Worm (Caenorhabditis elegans) whole organism, L3 larva: ENCODE measurements around the gene idpc-7.
A peak's percentile ranks its signal among the peaks of the same experiment; 100 is the strongest.

ENCODE experiments used
- ZK546.5 ChIP-seq: sonication (generic microtip); optimal IDR thresholded peaks from 2 replicates; lab custom pipeline; 2017; ENCODE audit warnings: missing biosample characterization, missing genetic modification characterization
- ama-1 ChIP-seq: fragments of 150-350 bp; optimal IDR thresholded peaks from 2 replicates; lab custom pipeline; 2018
- ceh-16 ChIP-seq: sonication (generic microtip); optimal IDR thresholded peaks from 2 replicates; lab custom pipeline; 2017; ENCODE audit warnings: missing biosample characterization, missing genetic modification characterization
- ceh-28 ChIP-seq: fragments of 150-350 bp; optimal IDR thresholded peaks from 2 replicates; lab custom pipeline; 2014; ENCODE audit warnings: missing biosample characterization, missing genetic modification reagents, missing genetic modification characterization
- ceh-82 ChIP-seq: fragments of 150-350 bp; optimal IDR thresholded peaks from 2 replicates; lab custom pipeline; 2014; ENCODE audit warnings: missing biosample characterization, missing genetic modification characterization
- ceh-9 ChIP-seq: sonication (generic microtip); optimal IDR thresholded peaks from 2 replicates; lab custom pipeline; 2018; ENCODE audit warnings: missing biosample characterization, missing genetic modification characterization
- daf-12 ChIP-seq: fragments of 150-350 bp; optimal IDR thresholded peaks from 2 replicates; lab custom pipeline; 2014; ENCODE audit warnings: missing biosample characterization, missing genetic modification reagents, missing genetic modification characterization
- egl-27 ChIP-seq: sonication (generic microtip); optimal IDR thresholded peaks from 4 replicates; lab custom pipeline; 2017; ENCODE audit warnings: missing biosample characterization, missing genetic modification reagents, missing genetic modification characterization
- egl-5 ChIP-seq: fragments of 150-350 bp; optimal IDR thresholded peaks from 2 replicates; lab custom pipeline; 2017; ENCODE audit warnings: missing biosample characterization, missing genetic modification reagents, missing genetic modification characterization, inconsistent platforms
- elt-1 ChIP-seq: fragments of 150-350 bp; optimal IDR thresholded peaks from 2 replicates; lab custom pipeline; 2014; ENCODE audit warnings: missing biosample characterization, missing genetic modification characterization
- elt-2 ChIP-seq: sonication (generic microtip); optimal IDR thresholded peaks from 2 replicates; lab custom pipeline; 2016; ENCODE audit warnings: missing genetic modification reagents, mild to moderate bottlenecking, missing genetic modification characterization, missing compliant biosample characterization
- elt-3 ChIP-seq, 3 experiments: fragments of 150-350 bp in 1 of 3; sonication (generic microtip) in 2 of 3; optimal IDR thresholded peaks; 2 replicates in 2 of 3; 4 replicates in 1 of 3; lab custom pipeline; 2014 to 2017; ENCODE audit warnings: missing biosample characterization in 3 of 3, missing genetic modification characterization in 3 of 3
- eor-1 ChIP-seq, 2 experiments: fragments of 150-350 bp; optimal IDR thresholded peaks; 2 replicates each; lab custom pipeline; 2014 to 2018; ENCODE audit warnings: missing biosample characterization in 2 of 2, missing genetic modification characterization in 2 of 2
- fkh-10 ChIP-seq: sonication (generic microtip); optimal IDR thresholded peaks from 2 replicates; lab custom pipeline; 2017; ENCODE audit warnings: missing biosample characterization, missing genetic modification reagents, missing genetic modification characterization
- hmg-11 ChIP-seq: sonication (generic microtip); optimal IDR thresholded peaks from 2 replicates; lab custom pipeline; 2016; ENCODE audit warnings: missing genetic modification characterization, missing compliant biosample characterization
- lin-39 ChIP-seq: fragments of 150-350 bp; optimal IDR thresholded peaks from 2 replicates; lab custom pipeline; 2018; ENCODE audit warnings: missing biosample characterization, missing genetic modification reagents, missing genetic modification characterization
- lsy-12 ChIP-seq: sonication (generic microtip); optimal IDR thresholded peaks from 2 replicates; lab custom pipeline; 2016; ENCODE audit warnings: mild to moderate bottlenecking, missing genetic modification characterization, missing compliant biosample characterization
- mml-1 ChIP-seq: fragments of 150-350 bp; sonication (generic microtip); optimal IDR thresholded peaks from 3 replicates; lab custom pipeline; 2014; ENCODE audit warnings: missing biosample characterization, missing genetic modification characterization
- nhr-12 ChIP-seq: fragments of 150-350 bp; optimal IDR thresholded peaks from 2 replicates; lab custom pipeline; 2014; ENCODE audit warnings: missing biosample characterization, missing genetic modification characterization
- nhr-237 ChIP-seq: fragments of 150-350 bp; optimal IDR thresholded peaks from 2 replicates; lab custom pipeline; 2014; ENCODE audit warnings: missing biosample characterization, missing genetic modification characterization
- nhr-28 ChIP-seq: fragments of 150-350 bp; optimal IDR thresholded peaks from 2 replicates; lab custom pipeline; 2014; ENCODE audit warnings: missing biosample characterization, missing genetic modification characterization
- nhr-43 ChIP-seq: sonication (generic microtip); optimal IDR thresholded peaks from 2 replicates; lab custom pipeline; 2016; ENCODE audit warnings: mild to moderate bottlenecking, missing genetic modification characterization, missing compliant biosample characterization; ENCODE audit not compliant: poor library complexity, severe bottlenecking
- nhr-76 ChIP-seq: fragments of 150-350 bp; sonication (generic microtip); optimal IDR thresholded peaks from 5 replicates; lab custom pipeline; 2014; ENCODE audit warnings: missing biosample characterization, missing genetic modification characterization
- nhr-77 ChIP-seq: fragments of 150-350 bp; optimal IDR thresholded peaks from 2 replicates; lab custom pipeline; 2014; ENCODE audit warnings: missing biosample characterization, missing genetic modification characterization
- pha-4 ChIP-seq: fragments of 150-350 bp; optimal IDR thresholded peaks from 2 replicates; lab custom pipeline; 2014; ENCODE audit warnings: missing biosample characterization, missing genetic modification reagents, missing genetic modification characterization
- pqm-1 ChIP-seq: fragments of 150-350 bp; optimal IDR thresholded peaks from 2 replicates; lab custom pipeline; 2017; ENCODE audit warnings: missing biosample characterization, missing genetic modification characterization, inconsistent platforms
- sea-2 ChIP-seq: fragments of 150-350 bp; sonication (generic microtip); optimal IDR thresholded peaks from 4 replicates; lab custom pipeline; 2014; ENCODE audit warnings: missing biosample characterization, missing genetic modification reagents, missing genetic modification characterization
- skn-1 ChIP-seq: fragments of 150-350 bp; optimal IDR thresholded peaks from 2 replicates; lab custom pipeline; 2014; ENCODE audit warnings: missing biosample characterization, missing genetic modification characterization
- tbx-2 ChIP-seq: sonication (generic microtip); optimal IDR thresholded peaks from 2 replicates; lab custom pipeline; 2016; ENCODE audit warnings: mild to moderate bottlenecking, missing genetic modification characterization, missing compliant biosample characterization
- unc-39 ChIP-seq: sonication (generic microtip); optimal IDR thresholded peaks from 4 replicates; lab custom pipeline; 2017; ENCODE audit warnings: missing biosample characterization, missing genetic modification characterization
- unc-62 ChIP-seq: fragments of 150-350 bp; sonication (generic microtip); optimal IDR thresholded peaks from 4 replicates; lab custom pipeline; 2014; ENCODE audit warnings: missing biosample characterization, missing genetic modification reagents, missing genetic modification characterization
- zag-1 ChIP-seq: fragments of 150-350 bp; optimal IDR thresholded peaks from 2 replicates; lab custom pipeline; 2014; ENCODE audit warnings: missing biosample characterization, missing genetic modification characterization
- ztf-11 ChIP-seq: fragments of 150-350 bp; optimal IDR thresholded peaks from 2 replicates; lab custom pipeline; 2014; ENCODE audit warnings: missing biosample characterization, missing genetic modification characterization
- ztf-4 ChIP-seq: fragments of 150-350 bp; optimal IDR thresholded peaks from 2 replicates; lab custom pipeline; 2014; ENCODE audit warnings: missing biosample characterization, missing genetic modification characterization

idpc-7 gene

ce11 chrV:9582594-9583322 lies 36.1 kb downstream of the idpc-7 start, which contains the start of gene rtfo-1 (continued):
- no peak for TF ChIP-seq unc-39 (tag; lab: Kevin White, UChicago)
- TF ChIP-seq elt-2 (tag; lab: Kevin White, UChicago) = peak; percentile 4
- TF ChIP-seq, all 47 proteins: peak for 7

- TF ChIP-seq ceh-82 (tag; lab: Kevin White, UChicago) (no peak), skn-1 (no peak), ceh-9 (tag; lab: Kevin White, UChicago) (no peak), lsy-12 (tag; lab: Kevin White, UChicago) (no peak), ztf-4 (no peak), ama-1 (lab: Kevin White, UChicago) (no peak), ZK546.5 (tag; lab: Kevin White, UChicago) (no peak), pha-4 (tag; lab: Kevin White, UChicago) (no peak), hmg-11 (no peak), unc-62 (GFP tag; lab: Kevin White, UChicago) (no peak), egl-27 (no peak)
- TF ChIP-seq, all 47 proteins: peak for 0
These were observed 41.8 kb downstream of the idpc-7 start, which contains the start of gene F25B3.2 for ce11 chrV:9576991-9577390. Gene F25B3.2 (plus strand): TSS chrV:9577291.

- TF ChIP-seq elt-2 (tag; lab: Kevin White, UChicago) (no peak), egl-27 (no peak), ceh-16 (no peak), tbx-2 (no peak), elt-3 (tag; optimal IDR thresholded peaks at IDR 0.05; lab: Kevin White, UChicago) (no peak), eor-1 (tag; optimal IDR thresholded peaks at IDR 0.05; lab: Kevin White, UChicago) (no peak), ama-1 (lab: Kevin White, UChicago) (no peak), unc-39 (tag; lab: Kevin White, UChicago) (no peak), lin-39 (tag; lab: Kevin White, UChicago) (no peak), skn-1 (no peak)
These were observed 47.1 kb downstream of the idpc-7 start for ce11 chrV:9571673-9572072.

ce11 chrV:9571056-9571455 lies 47.8 kb downstream of the idpc-7 start:
- no peak for TF ChIP-seq fkh-10
- no peak for TF ChIP-seq nhr-12
- no peak for TF ChIP-seq ztf-4
- no peak for TF ChIP-seq pha-4 (tag; lab: Kevin White, UChicago)
- no peak for TF ChIP-seq elt-3 (tag; optimal IDR thresholded peaks at IDR 0.05; lab: Kevin White, UChicago)
- no peak for TF ChIP-seq ceh-28 (tag; lab: Kevin White, UChicago)
- TF ChIP-seq elt-2 (tag; lab: Kevin White, UChicago) = peak; percentile 36

ce11 chrV:9570197-9570596 lies 48.6 kb downstream of the idpc-7 start, which contains the start of gene F25B3.5:
Gene F25B3.5 (minus strand): TSS chrV:9570297.
- TF ChIP-seq mml-1 (no peak), nhr-43 (tag; lab: Kevin White, UChicago) (no peak), elt-3 (tag; optimal IDR thresholded peaks at IDR 0.05; lab: Kevin White, UChicago) (no peak), pha-4 (tag; lab: Kevin White, UChicago) (no peak), egl-27 (no peak), nhr-76 (no peak), elt-2 (tag; lab: Kevin White, UChicago) (no peak), ztf-11 (tag; lab: Kevin White, UChicago) (no peak), ceh-28 (tag; lab: Kevin White, UChicago) (no peak), nhr-12 (no peak), tbx-2 (no peak), ceh-82 (tag; lab: Kevin White, UChicago) (no peak), egl-5 (tag; lab: Kevin White, UChicago) (no peak), zag-1 (tag; lab: Kevin White, UChicago) (no peak), eor-1 (tag; optimal IDR thresholded peaks at IDR 0.05; lab: Kevin White, UChicago) (no peak)

- TF ChIP-seq elt-3 (tag; optimal IDR thresholded peaks at IDR 0.05; lab: Kevin White, UChicago) = no peak
- TF ChIP-seq elt-1 (tag; lab: Kevin White, UChicago) = no peak
- TF ChIP-seq nhr-28 (tag; lab: Kevin White, UChicago) = no peak
- TF ChIP-seq unc-62 (GFP tag; lab: Kevin White, UChicago) = no peak
- TF ChIP-seq daf-12 (tag; lab: Kevin White, UChicago) = no peak
- no peak for TF ChIP-seq nhr-43 (tag; lab: Kevin White, UChicago)
- no peak for TF ChIP-seq nhr-76
- no peak for TF ChIP-seq sea-2 (GFP tag; lab: Kevin White, UChicago)
- no peak for TF ChIP-seq ZK546.5 (tag; lab: Kevin White, UChicago)
- no peak for TF ChIP-seq pqm-1 (tag; lab: Kevin White, UChicago)
- TF ChIP-seq nhr-77 (tag; lab: Kevin White, UChicago) = no peak
- TF ChIP-seq nhr-237 = no peak
- TF ChIP-seq ceh-9 (tag; lab: Kevin White, UChicago) = no peak
These were observed 50.1 kb downstream of the idpc-7 start, which contains the start of gene F25B3.4 for ce11 chrV:9568707-9569106. Gene F25B3.4 (minus strand): TSS chrV:9568807.
